Worm (Caenorhabditis elegans): ENCODE measurements around the gene nhr-11.

DNA sequence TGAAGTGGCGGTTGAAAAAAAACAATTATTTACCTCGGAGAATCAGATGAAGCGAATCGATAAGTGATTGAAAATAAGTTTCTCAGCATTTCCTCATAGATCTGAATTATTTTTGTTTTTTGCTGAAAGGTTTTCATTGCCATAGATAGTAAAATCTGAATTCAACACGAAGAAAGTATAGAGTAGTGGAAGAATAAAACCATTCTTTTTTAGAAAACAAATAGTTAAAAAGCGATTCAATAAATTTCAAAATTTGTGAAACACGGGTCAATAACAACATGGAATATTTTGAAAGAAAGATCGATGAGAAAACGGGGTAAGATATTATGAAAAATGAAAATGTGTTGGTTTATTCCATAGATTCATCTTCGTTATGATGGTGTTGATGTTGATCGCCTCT lies 24.6 kb downstream of the nhr-11 start, which contains the start of gene mrpl-42:
- TF ChIP-seq sox-4 (tag; optimal IDR thresholded peaks at IDR 0.05) (no peak), dsc-1 (tag; optimal IDR thresholded peaks at IDR 0.05) (no peak), unc-86 (tag; optimal IDR thresholded peaks at IDR 0.05) (no peak), tlp-1 (tag; optimal IDR thresholded peaks at IDR 0.05) (no peak), swsn-7 (tag; optimal IDR thresholded peaks at IDR 0.05) (no peak), ceh-82 (tag; optimal IDR thresholded peaks at IDR 0.05) (no peak), zag-1 (tag; optimal IDR thresholded peaks at IDR 0.05) (no peak)
